Worm (Caenorhabditis elegans) whole organism, L3 larva: ENCODE data around the gene srx-134.

ENCODE experiments used
- ZK546.5 ChIP-seq: sonication (generic microtip); optimal IDR thresholded peaks from 2 replicates; lab custom pipeline; 2017; ENCODE audit warnings: missing biosample characterization, missing genetic modification characterization
- aly-2 ChIP-seq: fragments of 150-350 bp; optimal IDR thresholded peaks from 2 replicates; lab custom pipeline; 2014; ENCODE audit warnings: missing biosample characterization, missing genetic modification characterization
- ama-1 ChIP-seq: fragments of 150-350 bp; optimal IDR thresholded peaks from 2 replicates; lab custom pipeline; 2018
- ceh-16 ChIP-seq: sonication (generic microtip); optimal IDR thresholded peaks from 2 replicates; lab custom pipeline; 2017; ENCODE audit warnings: missing biosample characterization, missing genetic modification characterization
- ceh-28 ChIP-seq: fragments of 150-350 bp; optimal IDR thresholded peaks from 2 replicates; lab custom pipeline; 2014; ENCODE audit warnings: missing biosample characterization, missing genetic modification reagents, missing genetic modification characterization
- ceh-82 ChIP-seq: fragments of 150-350 bp; optimal IDR thresholded peaks from 2 replicates; lab custom pipeline; 2014; ENCODE audit warnings: missing biosample characterization, missing genetic modification characterization
- ceh-9 ChIP-seq: sonication (generic microtip); optimal IDR thresholded peaks from 2 replicates; lab custom pipeline; 2018; ENCODE audit warnings: missing biosample characterization, missing genetic modification characterization
- daf-12 ChIP-seq: fragments of 150-350 bp; optimal IDR thresholded peaks from 2 replicates; lab custom pipeline; 2014; ENCODE audit warnings: missing biosample characterization, missing genetic modification reagents, missing genetic modification characterization
- egl-27 ChIP-seq: sonication (generic microtip); optimal IDR thresholded peaks from 4 replicates; lab custom pipeline; 2017; ENCODE audit warnings: missing biosample characterization, missing genetic modification reagents, missing genetic modification characterization
- egl-5 ChIP-seq: fragments of 150-350 bp; optimal IDR thresholded peaks from 2 replicates; lab custom pipeline; 2017; ENCODE audit warnings: missing biosample characterization, missing genetic modification reagents, missing genetic modification characterization, inconsistent platforms
- elt-1 ChIP-seq: fragments of 150-350 bp; optimal IDR thresholded peaks from 2 replicates; lab custom pipeline; 2014; ENCODE audit warnings: missing biosample characterization, missing genetic modification characterization
- elt-2 ChIP-seq: sonication (generic microtip); optimal IDR thresholded peaks from 2 replicates; lab custom pipeline; 2016; ENCODE audit warnings: missing genetic modification reagents, mild to moderate bottlenecking, missing genetic modification characterization, missing compliant biosample characterization
- elt-3 ChIP-seq, 3 experiments: fragments of 150-350 bp in 1 of 3; sonication (generic microtip) in 2 of 3; optimal IDR thresholded peaks; 2 replicates in 2 of 3; 4 replicates in 1 of 3; lab custom pipeline; 2014 to 2017; ENCODE audit warnings: missing biosample characterization in 3 of 3, missing genetic modification characterization in 3 of 3
- eor-1 ChIP-seq, 2 experiments: fragments of 150-350 bp; optimal IDR thresholded peaks; 2 replicates each; lab custom pipeline; 2014 to 2018; ENCODE audit warnings: missing biosample characterization in 2 of 2, missing genetic modification characterization in 2 of 2
- fkh-10 ChIP-seq: sonication (generic microtip); optimal IDR thresholded peaks from 2 replicates; lab custom pipeline; 2017; ENCODE audit warnings: missing biosample characterization, missing genetic modification reagents, missing genetic modification characterization
- fkh-2 ChIP-seq: fragments of 150-350 bp; optimal IDR thresholded peaks from 2 replicates; lab custom pipeline; 2014; ENCODE audit warnings: missing biosample characterization, missing genetic modification reagents, missing genetic modification characterization
- fos-1 ChIP-seq: fragments of 150-350 bp; optimal IDR thresholded peaks from 2 replicates; lab custom pipeline; 2014; ENCODE audit warnings: missing biosample characterization, missing genetic modification characterization
- jun-1 ChIP-seq: fragments of 150-350 bp; optimal IDR thresholded peaks from 2 replicates; lab custom pipeline; 2014; ENCODE audit warnings: missing biosample characterization, missing genetic modification reagents, missing genetic modification characterization
- lin-15B ChIP-seq: fragments of 150-350 bp; optimal IDR thresholded peaks from 2 replicates; lab custom pipeline; 2014; ENCODE audit warnings: missing biosample characterization, missing genetic modification characterization
- lin-39 ChIP-seq: fragments of 150-350 bp; optimal IDR thresholded peaks from 2 replicates; lab custom pipeline; 2018; ENCODE audit warnings: missing biosample characterization, missing genetic modification reagents, missing genetic modification characterization
- mdl-1 ChIP-seq: fragments of 150-350 bp; optimal IDR thresholded peaks from 2 replicates; lab custom pipeline; 2014; ENCODE audit warnings: missing biosample characterization, missing genetic modification characterization
- mml-1 ChIP-seq: fragments of 150-350 bp; sonication (generic microtip); optimal IDR thresholded peaks from 3 replicates; lab custom pipeline; 2014; ENCODE audit warnings: missing biosample characterization, missing genetic modification characterization
- nfya-1 ChIP-seq: sonication (generic microtip); optimal IDR thresholded peaks from 2 replicates; lab custom pipeline; 2017; ENCODE audit warnings: missing genetic modification characterization, mild to moderate bottlenecking, missing compliant biosample characterization, antibody characterized with exemption, moderate library complexity; ENCODE audit not compliant: insufficient read depth
- nhr-11 ChIP-seq: fragments of 150-350 bp; optimal IDR thresholded peaks from 2 replicates; lab custom pipeline; 2014; ENCODE audit warnings: missing biosample characterization, missing genetic modification characterization
- nhr-12 ChIP-seq: fragments of 150-350 bp; optimal IDR thresholded peaks from 2 replicates; lab custom pipeline; 2014; ENCODE audit warnings: missing biosample characterization, missing genetic modification characterization
- nhr-23 ChIP-seq: fragments of 150-350 bp; optimal IDR thresholded peaks from 2 replicates; lab custom pipeline; 2014; ENCODE audit warnings: missing biosample characterization, missing genetic modification reagents, missing genetic modification characterization
- nhr-237 ChIP-seq: fragments of 150-350 bp; optimal IDR thresholded peaks from 2 replicates; lab custom pipeline; 2014; ENCODE audit warnings: missing biosample characterization, missing genetic modification characterization
- nhr-25 ChIP-seq: sonication (generic microtip); optimal IDR thresholded peaks from 2 replicates; lab custom pipeline; 2017; ENCODE audit warnings: missing biosample characterization, missing genetic modification characterization
- nhr-28 ChIP-seq: fragments of 150-350 bp; optimal IDR thresholded peaks from 2 replicates; lab custom pipeline; 2014; ENCODE audit warnings: missing biosample characterization, missing genetic modification characterization
- nhr-43 ChIP-seq: sonication (generic microtip); optimal IDR thresholded peaks from 2 replicates; lab custom pipeline; 2016; ENCODE audit warnings: mild to moderate bottlenecking, missing genetic modification characterization, missing compliant biosample characterization; ENCODE audit not compliant: poor library complexity, severe bottlenecking
- nhr-67 ChIP-seq: fragments of 150-350 bp; optimal IDR thresholded peaks from 2 replicates; lab custom pipeline; 2014; ENCODE audit warnings: missing biosample characterization, missing genetic modification characterization
- nhr-76 ChIP-seq: fragments of 150-350 bp; sonication (generic microtip); optimal IDR thresholded peaks from 5 replicates; lab custom pipeline; 2014; ENCODE audit warnings: missing biosample characterization, missing genetic modification characterization
- pha-4 ChIP-seq: fragments of 150-350 bp; optimal IDR thresholded peaks from 2 replicates; lab custom pipeline; 2014; ENCODE audit warnings: missing biosample characterization, missing genetic modification reagents, missing genetic modification characterization
- pqm-1 ChIP-seq: fragments of 150-350 bp; optimal IDR thresholded peaks from 2 replicates; lab custom pipeline; 2017; ENCODE audit warnings: missing biosample characterization, missing genetic modification characterization, inconsistent platforms
- sea-2 ChIP-seq: fragments of 150-350 bp; sonication (generic microtip); optimal IDR thresholded peaks from 4 replicates; lab custom pipeline; 2014; ENCODE audit warnings: missing biosample characterization, missing genetic modification reagents, missing genetic modification characterization
- skn-1 ChIP-seq: fragments of 150-350 bp; optimal IDR thresholded peaks from 2 replicates; lab custom pipeline; 2014; ENCODE audit warnings: missing biosample characterization, missing genetic modification characterization
- snpc-4 ChIP-seq: fragments of 150-350 bp; optimal IDR thresholded peaks from 2 replicates; lab custom pipeline; 2014; ENCODE audit warnings: missing biosample characterization, missing genetic modification characterization
- tbx-2 ChIP-seq: sonication (generic microtip); optimal IDR thresholded peaks from 2 replicates; lab custom pipeline; 2016; ENCODE audit warnings: mild to moderate bottlenecking, missing genetic modification characterization, missing compliant biosample characterization
- unc-39 ChIP-seq: sonication (generic microtip); optimal IDR thresholded peaks from 4 replicates; lab custom pipeline; 2017; ENCODE audit warnings: missing biosample characterization, missing genetic modification characterization
- unc-62 ChIP-seq: fragments of 150-350 bp; sonication (generic microtip); optimal IDR thresholded peaks from 4 replicates; lab custom pipeline; 2014; ENCODE audit warnings: missing biosample characterization, missing genetic modification reagents, missing genetic modification characterization
- zag-1 ChIP-seq: fragments of 150-350 bp; optimal IDR thresholded peaks from 2 replicates; lab custom pipeline; 2014; ENCODE audit warnings: missing biosample characterization, missing genetic modification characterization
- ztf-11 ChIP-seq: fragments of 150-350 bp; optimal IDR thresholded peaks from 2 replicates; lab custom pipeline; 2014; ENCODE audit warnings: missing biosample characterization, missing genetic modification characterization
- ztf-4 ChIP-seq: fragments of 150-350 bp; optimal IDR thresholded peaks from 2 replicates; lab custom pipeline; 2014; ENCODE audit warnings: missing biosample characterization, missing genetic modification characterization

srx-134 gene

ce11 chrV:13880163-13880562, 23.9 kb upstream of the srx-134 start:
- TF ChIP-seq unc-62 (GFP tag; lab: Kevin White, UChicago) (no peak), unc-39 (no peak), sea-2 (GFP tag; lab: Kevin White, UChicago) (no peak), nhr-23 (tag; lab: Kevin White, UChicago) (no peak), ama-1 (no peak), egl-27 (tag; lab: Kevin White, UChicago) (no peak), pha-4 (tag; lab: Kevin White, UChicago) (peak; percentile 56), nhr-43 (tag; lab: Kevin White, UChicago) (peak; percentile 30), fos-1 (tag; lab: Kevin White, UChicago) (no peak), ceh-16 (tag; lab: Kevin White, UChicago) (no peak), daf-12 (tag; lab: Kevin White, UChicago) (no peak), fkh-10 (GFP tag; lab: Kevin White, UChicago) (no peak), nhr-12 (tag; lab: Kevin White, UChicago) (no peak), elt-2 (no peak), egl-5 (tag; lab: Kevin White, UChicago) (no peak), mdl-1 (tag; lab: Kevin White, UChicago) (no peak), nhr-67 (tag; lab: Kevin White, UChicago) (no peak), nfya-1 (tag; lab: Kevin White, UChicago) (peak; percentile 20), nhr-237 (no peak), zag-1 (no peak), ztf-11 (tag; lab: Kevin White, UChicago) (no peak), lin-15B (tag; lab: Kevin White, UChicago) (peak; percentile 63), jun-1 (no peak), elt-3 (tag; optimal IDR thresholded peaks at IDR 0.05; lab: Kevin White, UChicago) (no peak), eor-1 (tag; optimal IDR thresholded peaks at IDR 0.05; lab: Kevin White, UChicago) (no peak), skn-1 (tag; lab: Kevin White, UChicago) (no peak), nhr-11 (tag; lab: Kevin White, UChicago) (no peak), ceh-28 (tag; lab: Kevin White, UChicago) (no peak), tbx-2 (tag; lab: Kevin White, UChicago) (no peak), aly-2 (no peak), nhr-28 (tag; lab: Kevin White, UChicago) (no peak), mml-1 (tag; lab: Kevin White, UChicago) (no peak), ceh-9 (no peak), nhr-25 (peak; percentile 19), ceh-82 (tag; lab: Kevin White, UChicago) (no peak), pqm-1 (no peak), fkh-2 (tag; lab: Kevin White, UChicago) (no peak), nhr-76 (tag; lab: Kevin White, UChicago) (no peak), snpc-4 (tag; lab: Kevin White, UChicago) (peak; percentile 28), elt-1 (tag; lab: Kevin White, UChicago) (no peak), ztf-4 (no peak), ZK546.5 (no peak), lin-39 (tag; lab: Kevin White, UChicago) (no peak)

ce11 chrV:13879241-13879640, 23.0 kb upstream of the srx-134 start, which contains the start of gene lbp-7:
lbp-7 (plus strand) TSS chrV:13879552.
- TF ChIP-seq elt-2 (peak; percentile 93), pqm-1 (peak; percentile 94), jun-1 (peak; percentile 23), pha-4 (tag; lab: Kevin White, UChicago) (peak; percentile 41), fkh-2 (tag; lab: Kevin White, UChicago) (no peak)

DNA sequence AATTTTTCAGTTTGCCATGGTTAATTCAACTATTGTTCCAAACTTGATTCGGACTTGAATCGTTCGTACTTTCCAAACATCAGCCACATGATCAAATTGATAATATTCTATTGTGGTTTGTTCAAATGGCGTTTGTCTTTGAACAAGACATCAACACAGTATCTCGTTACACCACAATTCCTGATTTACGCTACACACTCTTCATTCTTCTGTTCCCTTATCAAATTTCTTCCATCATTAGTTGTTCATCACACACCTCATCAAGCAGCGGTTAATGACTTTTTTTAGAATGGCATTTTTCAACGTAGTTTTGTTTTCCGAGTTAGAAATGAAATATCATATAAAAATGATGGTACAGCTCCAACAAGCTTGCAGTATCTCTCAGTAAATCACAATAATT, 21.9 kb upstream of the srx-134 start:
- peak; percentile 11 for TF ChIP-seq jun-1
- no peak for TF ChIP-seq ceh-9
- peak; percentile 93 for TF ChIP-seq pqm-1
- TF ChIP-seq elt-2: peak; percentile 86
- peak; percentile 14 for TF ChIP-seq lin-15B (tag; lab: Kevin White, UChicago)
